Fruit fly (Drosophila melanogaster) whole organism, prepupa: ENCODE measurements around the gene JMJD5.

Experiments used
- Blimp-1 ChIP-seq: fragments of 200-800 bp; sonication (Bioruptor generic); optimal IDR thresholded peaks from 3 replicates; lab custom pipeline; 2017; ENCODE audit warnings: missing biosample characterization, missing genetic modification characterization, mild to moderate bottlenecking, moderate library complexity, missing genetic modification reagents
- CG11762 ChIP-seq: fragments of 200-800 bp; sonication (Bioruptor generic); optimal IDR thresholded peaks from 3 replicates; lab custom pipeline; 2016; ENCODE audit warnings: missing biosample characterization, missing genetic modification characterization; ENCODE audit not compliant: insufficient read depth
- CG32006 ChIP-seq: fragments of 200-800 bp; sonication (Bioruptor generic); optimal IDR thresholded peaks from 3 replicates; lab custom pipeline; 2017; ENCODE audit warnings: missing biosample characterization, mild to moderate bottlenecking, missing genetic modification characterization
- CG4318 ChIP-seq: fragments of 200-800 bp; sonication (Bioruptor generic); optimal IDR thresholded peaks from 3 replicates; lab custom pipeline; 2017; ENCODE audit warnings: missing biosample characterization, mild to moderate bottlenecking, missing genetic modification characterization
- CG6163 ChIP-seq: fragments of 200-800 bp; sonication (Bioruptor generic); IDR thresholded peaks from 3 replicates; pipeline ENCODE4 v1.3.6; 2022; ENCODE audit warnings: missing biosample characterization, missing genetic modification characterization
- CG6808 ChIP-seq: fragments of 200-800 bp; sonication (Bioruptor generic); optimal IDR thresholded peaks from 3 replicates; lab custom pipeline; 2017; ENCODE audit warnings: missing biosample characterization, missing genetic modification characterization, mild to moderate bottlenecking, moderate library complexity, missing genetic modification reagents
- Hr39 ChIP-seq: fragments of 200-800 bp; sonication (Bioruptor generic); optimal IDR thresholded peaks from 2 replicates; lab custom pipeline; 2016; ENCODE audit warnings: missing biosample characterization, missing genetic modification characterization
- Smox ChIP-seq: fragments of 200-800 bp; sonication (Bioruptor generic); optimal IDR thresholded peaks from 3 replicates; lab custom pipeline; 2016; ENCODE audit warnings: missing biosample characterization, missing genetic modification characterization
- cyc ChIP-seq: fragments of 200-800 bp; sonication (Bioruptor generic); optimal IDR thresholded peaks from 3 replicates; lab custom pipeline; 2016; ENCODE audit warnings: missing biosample characterization, missing genetic modification characterization
- pdm3 ChIP-seq: fragments of 200-800 bp; sonication (Bioruptor generic); optimal IDR thresholded peaks from 3 replicates; lab custom pipeline; 2016; ENCODE audit warnings: missing biosample characterization, missing genetic modification characterization
- spab ChIP-seq: fragments of 200-800 bp; sonication (Bioruptor generic); optimal IDR thresholded peaks from 2 replicates; lab custom pipeline; 2017; ENCODE audit warnings: missing biosample characterization, mild to moderate bottlenecking, missing genetic modification characterization, missing genetic modification reagents
- svp ChIP-seq: fragments of 200-800 bp; sonication (Bioruptor generic); peaks from one replicate; lab custom pipeline; 2016; ENCODE audit warnings: missing biosample characterization, missing genetic modification characterization
- topi ChIP-seq: fragments of 200-800 bp; sonication (Bioruptor generic); optimal IDR thresholded peaks from 3 replicates; lab custom pipeline; 2016; ENCODE audit warnings: missing biosample characterization, missing genetic modification characterization

DNA sequence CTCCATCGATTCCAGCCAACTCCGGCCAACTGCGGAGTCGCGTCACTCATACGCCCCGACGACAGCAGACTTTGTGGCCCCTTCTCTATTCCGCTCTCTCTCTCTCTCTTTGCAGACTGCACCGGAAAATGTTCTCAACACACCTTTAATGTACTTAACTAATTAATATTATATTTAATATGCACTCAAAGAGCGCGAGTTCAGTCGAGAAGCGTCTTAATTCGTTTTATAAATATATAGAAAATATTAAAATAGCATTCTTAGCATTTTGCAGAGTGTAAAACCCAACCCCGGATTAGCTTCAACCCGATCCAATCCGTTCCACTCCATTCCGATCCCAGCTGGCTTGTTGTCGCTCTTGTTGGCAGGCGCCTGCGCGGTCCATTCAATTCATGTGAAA, 46.7 kb downstream of the JMJD5 start:
- TF ChIP-seq CG6808 (GFP tag; lab: Kevin White, UChicago), result no peak
- no peak for TF ChIP-seq svp (GFP tag; lab: Kevin White, UChicago)
- peak; percentile 51; the same call in 1 of the 3 replicates for TF ChIP-seq CG6163 (GFP tag; lab: Robert Waterston, UW)
- no peak for TF ChIP-seq topi (GFP tag; lab: Kevin White, UChicago)
- TF ChIP-seq spab (GFP tag; lab: Kevin White, UChicago), result no peak
- TF ChIP-seq cyc (GFP tag; lab: Kevin White, UChicago), result no peak
- no peak for TF ChIP-seq Blimp-1 (GFP tag; lab: Kevin White, UChicago)
- peak; percentile 10 for TF ChIP-seq CG4318 (GFP tag; lab: Kevin White, UChicago)
- TF ChIP-seq Hr39 (GFP tag; lab: Kevin White, UChicago), result no peak
- TF ChIP-seq pdm3 (GFP tag; lab: Kevin White, UChicago), result peak; percentile 17
- no peak for TF ChIP-seq CG11762
- TF ChIP-seq CG32006 (GFP tag; lab: Kevin White, UChicago), result peak; percentile 70
- no peak for TF ChIP-seq Smox (GFP tag; lab: Kevin White, UChicago)
